Fruit fly (Drosophila melanogaster): ENCODE data around the gene Coprox.
A peak's percentile ranks its signal among the peaks of the same experiment; 100 is the strongest.

The Coprox gene

dm6 chr2L:6967422-6968012, 3.3 kb downstream of the Coprox start, which contains the start of gene Sumo (continued):
- peak; percentile 13 for TF ChIP-seq CG7839 (tag; optimal IDR thresholded peaks at IDR 0.05)
- peak; percentile 81 for TF ChIP-seq MESR4 (GFP tag; optimal IDR thresholded peaks at IDR 0.05)
- no peak for TF ChIP-seq gro (GFP tag; optimal IDR thresholded peaks at IDR 0.05)
- no peak for TF ChIP-seq CG10654 (GFP tag; optimal IDR thresholded peaks at IDR 0.05)
- no peak for TF ChIP-seq scrt (GFP tag; optimal IDR thresholded peaks at IDR 0.05)
- TF ChIP-seq ab (GFP tag; optimal IDR thresholded peaks at IDR 0.05) = no peak
- peak; percentile 50 for TF ChIP-seq CG12659 (GFP tag; optimal IDR thresholded peaks at IDR 0.05)
- TF ChIP-seq aop (GFP tag; IDR thresholded peaks at IDR 0.05) = no peak
- TF ChIP-seq slbo (GFP tag; IDR thresholded peaks at IDR 0.05) = peak; percentile 53
- peak; percentile 100 for TF ChIP-seq Opbp (GFP tag; IDR thresholded peaks at IDR 0.05; ENCODE audit: partially characterized antibody)
- TF ChIP-seq br (optimal IDR thresholded peaks at IDR 0.05) = no peak
- TF ChIP-seq CG3163 (GFP tag; optimal IDR thresholded peaks at IDR 0.05) = no peak
- no peak for TF ChIP-seq wor (GFP tag; IDR thresholded peaks at IDR 0.05)
- no peak for TF ChIP-seq CG6689 (GFP tag; IDR thresholded peaks at IDR 0.05)
- no peak for TF ChIP-seq CG17912 (GFP tag; optimal IDR thresholded peaks at IDR 0.05)
- no peak for TF ChIP-seq Hr51 (GFP tag; optimal IDR thresholded peaks at IDR 0.05)
- no peak for TF ChIP-seq Ravus (GFP tag; IDR thresholded peaks at IDR 0.05)
- TF ChIP-seq fd102C (GFP tag; optimal IDR thresholded peaks at IDR 0.05) = no peak
- peak; percentile 25; the same call in 1 of the 2 replicates for TF ChIP-seq CG8765 (GFP tag; IDR thresholded peaks at IDR 0.05)
- no peak for TF ChIP-seq ERR (GFP tag; optimal IDR thresholded peaks at IDR 0.05)
- TF ChIP-seq Max (GFP tag; optimal IDR thresholded peaks at IDR 0.05) = no peak
- TF ChIP-seq CG10431 (GFP tag; optimal IDR thresholded peaks at IDR 0.05) = no peak
- TF ChIP-seq btn (GFP tag; optimal IDR thresholded peaks at IDR 0.05) = no peak
- no peak for TF ChIP-seq CG6254 (GFP tag; optimal IDR thresholded peaks at IDR 0.05)
- TF ChIP-seq ftz-f1 (GFP tag; optimal IDR thresholded peaks at IDR 0.05) = no peak
- no peak; the same call in 1 of the 3 replicates for TF ChIP-seq CG17361 (GFP tag; IDR thresholded peaks at IDR 0.05)
- TF ChIP-seq CG33557 (GFP tag; optimal IDR thresholded peaks at IDR 0.05) = no peak
- TF ChIP-seq shn (GFP tag; optimal IDR thresholded peaks at IDR 0.05) = no peak
- no peak for TF ChIP-seq gfzf (GFP tag; optimal IDR thresholded peaks at IDR 0.05)
- TF ChIP-seq Atf-2 (GFP tag; optimal IDR thresholded peaks at IDR 0.05) = no peak
- no peak for TF ChIP-seq repo (GFP tag; optimal IDR thresholded peaks at IDR 0.05)
- TF ChIP-seq CG6854 (GFP tag; optimal IDR thresholded peaks at IDR 0.05) = no peak
- no peak for TF ChIP-seq rib (GFP tag; IDR thresholded peaks at IDR 0.05)
- TF ChIP-seq ro (GFP tag; IDR thresholded peaks at IDR 0.05) = no peak
- no peak for TF ChIP-seq CG7357 (GFP tag; IDR thresholded peaks at IDR 0.05)
- peak; percentile 17 for TF ChIP-seq Hr3 (GFP tag; optimal IDR thresholded peaks at IDR 0.05)
- no peak for TF ChIP-seq prd (optimal IDR thresholded peaks at IDR 0.05)
- TF ChIP-seq prd (GFP tag; IDR thresholded peaks at IDR 0.05) = no peak; the same call in 2 of the 3 replicates
- no peak for TF ChIP-seq CG4707 (GFP tag; optimal IDR thresholded peaks at IDR 0.05)
- TF ChIP-seq ham (GFP tag; IDR thresholded peaks at IDR 0.05) = no peak
- TF ChIP-seq Gsc (GFP tag; IDR thresholded peaks at IDR 0.05) = no peak
- no peak for TF ChIP-seq Ets97D (GFP tag; optimal IDR thresholded peaks at IDR 0.05)
- no peak for TF ChIP-seq Myb (GFP tag; optimal IDR thresholded peaks at IDR 0.05)
- no peak for TF ChIP-seq dan (GFP tag; IDR thresholded peaks at IDR 0.05)
- no peak for TF ChIP-seq usp (GFP tag; optimal IDR thresholded peaks at IDR 0.05)
- peak; percentile 26 for TF ChIP-seq CG10267 (tag; optimal IDR thresholded peaks at IDR 0.05)
- no peak for TF ChIP-seq Ptx1 (GFP tag; IDR thresholded peaks at IDR 0.05)
- no peak for TF ChIP-seq CG14965 (GFP tag; optimal IDR thresholded peaks at IDR 0.05; ENCODE audit: borderline replicate concordance)
- TF ChIP-seq BtbVII (GFP tag; optimal IDR thresholded peaks at IDR 0.05) = no peak
- TF ChIP-seq sima (GFP tag; optimal IDR thresholded peaks at IDR 0.05) = no peak
- TF ChIP-seq ap (GFP tag; IDR thresholded peaks at IDR 0.05) = no peak
- TF ChIP-seq slou (GFP tag; optimal IDR thresholded peaks at IDR 0.05) = no peak
